Fruit fly (Drosophila melanogaster): Measurements from ENCODE around the gene CG17991.

The CG17991 gene

DNA sequence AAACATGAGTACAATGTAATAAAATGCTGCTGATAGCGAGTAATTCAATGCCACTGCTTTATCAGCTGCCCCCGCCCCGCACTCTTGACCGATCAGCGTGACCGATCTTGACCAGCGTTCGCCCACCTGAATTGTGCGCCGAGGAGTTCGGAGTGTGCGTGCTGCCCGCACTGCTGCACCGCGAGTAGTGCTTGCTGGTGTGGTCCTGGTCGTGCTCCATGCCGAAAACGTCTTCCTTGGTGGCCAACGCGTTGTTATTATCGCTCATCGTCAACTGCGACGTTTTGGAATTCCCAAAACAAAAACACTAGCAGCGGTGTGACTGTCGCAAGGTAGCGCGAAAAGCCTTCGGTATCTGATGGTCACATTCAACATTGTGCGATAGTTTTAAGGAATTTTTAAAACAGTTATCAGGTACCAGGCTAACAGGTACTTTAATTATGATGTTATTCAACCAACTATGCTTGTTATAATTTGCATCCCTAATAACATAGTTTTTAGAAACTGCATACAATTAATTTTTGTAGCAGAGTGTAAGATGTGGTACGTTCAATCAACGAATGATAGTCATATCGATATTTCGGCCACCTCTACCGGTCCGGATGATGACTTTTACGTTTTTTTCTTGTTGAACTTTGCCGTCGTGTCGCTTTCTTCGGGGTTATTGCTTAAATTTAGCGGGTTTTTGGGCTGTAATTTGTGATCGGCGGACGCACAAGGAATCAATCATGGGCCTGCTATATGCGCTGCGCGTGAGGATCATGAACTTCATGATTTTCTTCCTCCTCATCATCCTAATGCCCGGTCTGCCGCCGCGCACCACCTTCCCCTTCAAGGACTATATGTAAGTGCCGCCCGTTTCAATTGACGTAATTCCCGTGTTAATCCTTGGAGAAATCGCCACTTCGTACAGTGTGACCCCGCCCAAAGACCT lies 47.4 kb downstream of the CG17991 start, which contains the start of the genes bigmax and Hmu (continued):
- TF ChIP-seq crp (GFP tag; optimal IDR thresholded peaks at IDR 0.05): peak in 1 of 2 experiments; percentile 60
- no peak for TF ChIP-seq sima (GFP tag; optimal IDR thresholded peaks at IDR 0.05)
- peak; percentile 86 for TF ChIP-seq Lhr (GFP tag; optimal IDR thresholded peaks at IDR 0.05)
- TF ChIP-seq CG3281 (GFP tag; optimal IDR thresholded peaks at IDR 0.05): peak; percentile 71
- TF ChIP-seq hth (optimal IDR thresholded peaks at IDR 0.05): no peak
- peak; percentile 92 for TF ChIP-seq mirr (GFP tag; optimal IDR thresholded peaks at IDR 0.05)
- peak; percentile 81 for TF ChIP-seq CG16863 (GFP tag; optimal IDR thresholded peaks at IDR 0.05)
- TF ChIP-seq CG2116 (GFP tag; optimal IDR thresholded peaks at IDR 0.05): peak; percentile 78
- no peak for TF ChIP-seq CG15479 (GFP tag; optimal IDR thresholded peaks at IDR 0.05)
- peak; percentile 74 for TF ChIP-seq CG13296 (GFP tag; optimal IDR thresholded peaks at IDR 0.05)
- peak; percentile 85 for TF ChIP-seq Dip3 (GFP tag; optimal IDR thresholded peaks at IDR 0.05)
- peak; percentile 81 for TF ChIP-seq emc (GFP tag; optimal IDR thresholded peaks at IDR 0.05)
- no peak for TF ChIP-seq CG17568 (GFP tag; optimal IDR thresholded peaks at IDR 0.05)
- TF ChIP-seq Usf (GFP tag; optimal IDR thresholded peaks at IDR 0.05): peak; percentile 73
- TF ChIP-seq Nf-YB (GFP tag; optimal IDR thresholded peaks at IDR 0.05): peak; percentile 55
- TF ChIP-seq en (GFP tag; optimal IDR thresholded peaks at IDR 0.05): peak; percentile 68
- peak; percentile 85 for TF ChIP-seq tx (GFP tag; optimal IDR thresholded peaks at IDR 0.05)
- peak; percentile 70 for TF ChIP-seq CG7928 (GFP tag; optimal IDR thresholded peaks at IDR 0.05)
- peak; percentile 86 for TF ChIP-seq CG17361 (GFP tag; IDR thresholded peaks at IDR 0.05)
- TF ChIP-seq NC2β (GFP tag; optimal IDR thresholded peaks at IDR 0.05): peak; percentile 83
- peak; percentile 78 for TF ChIP-seq CG4282 (GFP tag; optimal IDR thresholded peaks at IDR 0.05)
- no peak for TF ChIP-seq Sry-β (GFP tag; optimal IDR thresholded peaks at IDR 0.05)
- peak; percentile 90 for TF ChIP-seq vfl (GFP tag; optimal IDR thresholded peaks at IDR 0.05)
- peak; percentile 88; the same call in 1 of the 2 replicates for TF ChIP-seq MBD-R2 (GFP tag; IDR thresholded peaks at IDR 0.05)
- peak; percentile 29 for TF ChIP-seq kni (GFP tag; optimal IDR thresholded peaks at IDR 0.05)
- TF ChIP-seq Doc2 (GFP tag; IDR thresholded peaks at IDR 0.05): peak; percentile 55; the same call in 1 of the 2 replicates
- TF ChIP-seq ci (GFP tag; IDR thresholded peaks at IDR 0.05): peak; percentile 92
- peak; percentile 78 for TF ChIP-seq nerfin-1 (tag; optimal IDR thresholded peaks at IDR 0.05)
- TF ChIP-seq CG32767 (GFP tag; IDR thresholded peaks at IDR 0.05): peak; percentile 69
- TF ChIP-seq CG10543 (GFP tag; optimal IDR thresholded peaks at IDR 0.05): peak; percentile 79
- TF ChIP-seq Gsc (GFP tag; IDR thresholded peaks at IDR 0.05): no peak
- peak; percentile 71; the same call in 1 of the 3 replicates for TF ChIP-seq otp (GFP tag; IDR thresholded peaks at IDR 0.05)
- no peak; the same call in 1 of the 2 replicates for TF ChIP-seq CG5953 (GFP tag; IDR thresholded peaks at IDR 0.05)
- peak; percentile 99 for TF ChIP-seq BEAF-32 (GFP tag; optimal IDR thresholded peaks at IDR 0.05)
- TF ChIP-seq nerfin-2 (GFP tag; IDR thresholded peaks at IDR 0.05; ENCODE audit: partially characterized antibody): peak; percentile 76
- no peak for TF ChIP-seq tio (GFP tag; optimal IDR thresholded peaks at IDR 0.05)
- peak; percentile 52; the same call in 1 of the 2 replicates for TF ChIP-seq toy (GFP tag; IDR thresholded peaks at IDR 0.05)
- TF ChIP-seq vvl (GFP tag; IDR thresholded peaks at IDR 0.05): peak; percentile 92
- peak; percentile 81; the same call in 2 of the 4 replicates for TF ChIP-seq chinmo (GFP tag; IDR thresholded peaks at IDR 0.05; ENCODE audit: partially characterized antibody)
- peak; percentile 62 for TF ChIP-seq CG15696 (tag; optimal IDR thresholded peaks at IDR 0.05)
- TF ChIP-seq CG5245 (GFP tag; optimal IDR thresholded peaks at IDR 0.05): peak; percentile 53
- peak; percentile 92 for TF ChIP-seq Xbp1 (GFP tag; optimal IDR thresholded peaks at IDR 0.05)
- TF ChIP-seq ssp (GFP tag; IDR thresholded peaks at IDR 0.05): peak; percentile 81
- peak; percentile 59 for TF ChIP-seq onecut (GFP tag; IDR thresholded peaks at IDR 0.05)
- TF ChIP-seq B-H2 (GFP tag; optimal IDR thresholded peaks at IDR 0.05): peak; percentile 76
- TF ChIP-seq dmrt99B (tag; optimal IDR thresholded peaks at IDR 0.05): peak; percentile 66
- no peak for TF ChIP-seq CG5180 (GFP tag; optimal IDR thresholded peaks at IDR 0.05)
- peak; percentile 50 for TF ChIP-seq gcm2 (GFP tag; optimal IDR thresholded peaks at IDR 0.05)
